Worm (Caenorhabditis elegans) whole organism, L4/young adult: ENCODE results near the gene T27D12.1.

Experiments
- W03F9.2 ChIP-seq: fragments of 150-350 bp; optimal IDR thresholded peaks from 2 replicates; lab custom pipeline; 2014; ENCODE audit warnings: missing biosample characterization, missing genetic modification characterization
- him-1 ChIP-seq: sonication (generic microtip); optimal IDR thresholded peaks from 2 replicates; lab custom pipeline; 2016; ENCODE audit warnings: missing genotype, missing genetic modification reagents, missing genetic modification characterization, missing compliant biosample characterization

DNA sequence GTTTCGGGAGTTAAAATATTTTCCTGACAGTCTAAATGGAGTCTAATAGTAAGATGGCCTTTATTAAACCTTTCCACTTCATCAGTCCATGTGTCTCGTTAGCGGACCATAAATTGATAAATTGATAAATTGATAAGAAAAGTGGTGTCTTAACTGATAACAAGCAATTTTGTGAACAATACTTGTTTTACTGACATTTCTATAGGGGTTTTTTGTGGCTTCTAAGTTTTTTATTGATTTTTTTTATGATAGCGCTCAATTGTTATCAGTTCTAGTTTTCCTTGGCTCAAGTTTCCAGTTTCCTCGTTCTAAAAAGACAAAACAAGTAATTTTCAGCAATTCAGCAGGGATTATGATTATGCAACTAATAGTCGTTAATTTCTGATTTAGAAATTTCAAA lies 40.0 kb upstream of the T27D12.1 start, which contains the start of gene F43G6.17:
- TF ChIP-seq W03F9.2 (tag; lab: Kevin White, UChicago) (no peak), him-1 (no peak)
